Fruit fly (Drosophila melanogaster) whole organism, adult: ENCODE results near the gene Ltn1.

ENCODE experiments used
- CG11617 ChIP-seq: fragments of 200-800 bp; sonication (Bioruptor generic); optimal IDR thresholded peaks from 2 replicates; lab custom pipeline; 2017; ENCODE audit warnings: mild to moderate bottlenecking, missing biosample characterization, missing genetic modification reagents, missing genetic modification characterization
- CG12768 ChIP-seq: fragments of 200-800 bp; sonication (Bioruptor generic); optimal IDR thresholded peaks from 2 replicates; lab custom pipeline; 2017; ENCODE audit warnings: missing biosample characterization, missing genetic modification characterization, mild to moderate bottlenecking, moderate library complexity, missing genetic modification reagents
- CG14711 ChIP-seq: fragments of 200-800 bp; sonication (Bioruptor generic); optimal IDR thresholded peaks from 2 replicates; lab custom pipeline; 2018; ENCODE audit warnings: missing biosample characterization, mild to moderate bottlenecking, missing genetic modification characterization, moderate library complexity
- CG1620 ChIP-seq: fragments of 200-800 bp; sonication (Bioruptor generic); optimal IDR thresholded peaks from 2 replicates; lab custom pipeline; 2016; ENCODE audit warnings: missing biosample characterization, missing genetic modification characterization
- CG33017 ChIP-seq: fragments of 200-800 bp; sonication (Bioruptor generic); optimal IDR thresholded peaks from 2 replicates; lab custom pipeline; 2018; ENCODE audit warnings: missing biosample characterization, mild to moderate bottlenecking, missing genetic modification characterization, moderate library complexity
- CG5204 ChIP-seq: fragments of 200-800 bp; sonication (Bioruptor generic); optimal IDR thresholded peaks from 2 replicates; lab custom pipeline; 2016; ENCODE audit warnings: missing biosample characterization, missing genetic modification characterization
- CG7045 ChIP-seq: fragments of 200-800 bp; sonication (Bioruptor generic); optimal IDR thresholded peaks from 2 replicates; lab custom pipeline; 2017; ENCODE audit warnings: missing biosample characterization, mild to moderate bottlenecking, missing genetic modification characterization
- CG7101 ChIP-seq: fragments of 200-800 bp; sonication (Bioruptor generic); optimal IDR thresholded peaks from 2 replicates; lab custom pipeline; 2018; ENCODE audit warnings: missing biosample characterization, mild to moderate bottlenecking, missing genetic modification characterization, moderate library complexity
- Clk ChIP-seq: fragments of 200-800 bp; sonication (Bioruptor generic); optimal IDR thresholded peaks from 2 replicates; lab custom pipeline; 2017; ENCODE audit warnings: missing biosample characterization, missing genetic modification characterization
- Crg-1 ChIP-seq: fragments of 200-800 bp; sonication (Bioruptor generic); optimal IDR thresholded peaks from 2 replicates; lab custom pipeline; 2016; ENCODE audit warnings: missing biosample characterization, missing genetic modification characterization
- Hr96 ChIP-seq: fragments of 200-800 bp; sonication (Bioruptor generic); optimal IDR thresholded peaks from 2 replicates; lab custom pipeline; 2016; ENCODE audit warnings: missing biosample characterization, missing genetic modification characterization
- Mnt ChIP-seq: fragments of 200-800 bp; sonication (Bioruptor generic); optimal IDR thresholded peaks from 2 replicates; lab custom pipeline; 2016; ENCODE audit warnings: missing biosample characterization, mild to moderate bottlenecking, missing genetic modification characterization
- bab1 ChIP-seq: fragments of 200-800 bp; sonication (Bioruptor generic); optimal IDR thresholded peaks from 3 replicates; lab custom pipeline; 2019; ENCODE audit warnings: missing biosample characterization, mild to moderate bottlenecking, missing genetic modification characterization, moderate library complexity
- cic ChIP-seq: fragments of 200-800 bp; sonication (Bioruptor generic); optimal IDR thresholded peaks from 2 replicates; lab custom pipeline; 2017; ENCODE audit warnings: missing biosample characterization, mild to moderate bottlenecking, missing genetic modification characterization, moderate library complexity
- cnc ChIP-seq, 2 experiments: fragments of >200 bp; optimal IDR thresholded peaks; 2 replicates each; lab custom pipeline; 2017
- kay ChIP-seq: fragments of 200-800 bp; sonication (Bioruptor generic); peaks from one replicate; lab custom pipeline; 2016; ENCODE audit warnings: missing biosample characterization, missing genetic modification characterization, borderline replicate concordance
- ovo ChIP-seq: fragments of 200-800 bp; sonication (Bioruptor generic); optimal IDR thresholded peaks from 2 replicates; lab custom pipeline; 2016; ENCODE audit warnings: missing biosample characterization, missing genetic modification characterization
- pad ChIP-seq: fragments of 200-800 bp; sonication (Bioruptor generic); optimal IDR thresholded peaks from 3 replicates; lab custom pipeline; 2017; ENCODE audit warnings: missing biosample characterization, missing genetic modification characterization, mild to moderate bottlenecking, moderate library complexity, missing genetic modification reagents
- tj ChIP-seq: fragments of 200-800 bp; sonication (Bioruptor generic); optimal IDR thresholded peaks from 3 replicates; lab custom pipeline; 2017; ENCODE audit warnings: missing biosample characterization, mild to moderate bottlenecking, missing genetic modification characterization, moderate library complexity
- toe ChIP-seq: fragments of 200-800 bp; sonication (Bioruptor generic); optimal IDR thresholded peaks from 2 replicates; lab custom pipeline; 2016; ENCODE audit warnings: missing biosample characterization, missing genetic modification characterization

The Ltn1 gene

dm6 chr3L:19504719-19505118, 47.4 kb downstream of the Ltn1 start:
- TF ChIP-seq CG7045 = peak; percentile 76
- TF ChIP-seq pad = no peak
- TF ChIP-seq CG14711 (tag; lab: Kevin White, UChicago) = no peak
- peak; percentile 64 for TF ChIP-seq CG11617 (GFP tag; lab: Kevin White, UChicago)
- peak; percentile 4 for TF ChIP-seq tj (GFP tag; lab: Kevin White, UChicago)
- no peak for TF ChIP-seq Hr96 (GFP tag; lab: Kevin White, UChicago)
- no peak for TF ChIP-seq CG5204
- TF ChIP-seq Mnt (GFP tag; lab: Kevin White, UChicago) = peak; percentile 42
- peak; percentile 39 for TF ChIP-seq CG7101
- TF ChIP-seq CG12768 (GFP tag; lab: Kevin White, UChicago) = peak; percentile 30
- no peak for TF ChIP-seq cnc (optimal IDR thresholded peaks at IDR 0.05; lab: Kevin White, UChicago)
- no peak for TF ChIP-seq ovo (GFP tag; lab: Kevin White, UChicago)
- TF ChIP-seq Clk (GFP tag; lab: Kevin White, UChicago) = peak; percentile 30
- no peak for TF ChIP-seq bab1
- TF ChIP-seq Crg-1 = peak; percentile 63
- no peak for TF ChIP-seq toe (GFP tag; lab: Kevin White, UChicago)
- peak; percentile 11 for TF ChIP-seq cic
- TF ChIP-seq kay (GFP tag; lab: Kevin White, UChicago) = no peak
- TF ChIP-seq CG1620 = no peak
- TF ChIP-seq CG33017 = peak; percentile 2

- TF ChIP-seq CG33017 (no peak), Clk (GFP tag; lab: Kevin White, UChicago) (no peak), bab1 (no peak), CG5204 (no peak), Crg-1 (no peak), tj (GFP tag; lab: Kevin White, UChicago) (no peak), cic (no peak), CG14711 (tag; lab: Kevin White, UChicago) (no peak), Mnt (GFP tag; lab: Kevin White, UChicago) (no peak), CG7101 (no peak), CG1620 (no peak), pad (no peak), kay (GFP tag; lab: Kevin White, UChicago) (no peak), CG11617 (GFP tag; lab: Kevin White, UChicago) (no peak), CG12768 (GFP tag; lab: Kevin White, UChicago) (no peak), CG7045 (no peak)
These were observed 48.3 kb downstream of the Ltn1 start, which contains the start of gene CG9452 for dm6 chr3L:19503770-19504169. TSS of gene CG9452 (minus strand) at chr3L:19503870.

dm6 chr3L:19500698-19501097, 51.4 kb downstream of the Ltn1 start, which contains the start of gene CG9451:
TSS of gene CG9451 (minus strand) at chr3L:19500798.
- TF ChIP-seq CG1620 (no peak), Hr96 (GFP tag; lab: Kevin White, UChicago) (no peak), CG14711 (tag; lab: Kevin White, UChicago) (no peak), CG5204 (no peak), kay (GFP tag; lab: Kevin White, UChicago) (no peak), pad (no peak), Clk (GFP tag; lab: Kevin White, UChicago) (no peak), bab1 (no peak), CG33017 (no peak), Mnt (GFP tag; lab: Kevin White, UChicago) (no peak), Crg-1 (no peak), ovo (GFP tag; lab: Kevin White, UChicago) (no peak), CG11617 (GFP tag; lab: Kevin White, UChicago) (no peak), cic (no peak), toe (GFP tag; lab: Kevin White, UChicago) (no peak)

dm6 chr3L:19499334-19499733, 52.8 kb downstream of the Ltn1 start:
- TF ChIP-seq CG12768 (GFP tag; lab: Kevin White, UChicago) = no peak
- no peak for TF ChIP-seq CG5204
- no peak for TF ChIP-seq CG33017
- no peak for TF ChIP-seq bab1
- no peak for TF ChIP-seq CG11617 (GFP tag; lab: Kevin White, UChicago)
- peak; percentile 66 for TF ChIP-seq CG7045

- TF ChIP-seq cnc (optimal IDR thresholded peaks at IDR 0.05; lab: Kevin White, UChicago) (no peak), CG11617 (GFP tag; lab: Kevin White, UChicago) (no peak), ovo (GFP tag; lab: Kevin White, UChicago) (no peak), kay (GFP tag; lab: Kevin White, UChicago) (no peak), Hr96 (GFP tag; lab: Kevin White, UChicago) (no peak), CG1620 (no peak), cic (no peak), CG33017 (no peak), Mnt (GFP tag; lab: Kevin White, UChicago) (no peak), bab1 (no peak), toe (GFP tag; lab: Kevin White, UChicago) (no peak), Clk (GFP tag; lab: Kevin White, UChicago) (no peak), CG14711 (tag; lab: Kevin White, UChicago) (no peak), pad (no peak), tj (GFP tag; lab: Kevin White, UChicago) (no peak), Crg-1 (no peak), CG12768 (GFP tag; lab: Kevin White, UChicago) (no peak), CG7045 (no peak), CG7101 (no peak)
These were observed 54.5 kb downstream of the Ltn1 start, which contains the start of gene CG9449 for dm6 chr3L:19497623-19498022. TSS of gene CG9449 (minus strand) at chr3L:19497723.

dm6 chr3L:19497135-19497534, 55.0 kb downstream of the Ltn1 start:
- no peak for TF ChIP-seq CG7101
- no peak for TF ChIP-seq CG33017
- TF ChIP-seq cnc (optimal IDR thresholded peaks at IDR 0.05; lab: Kevin White, UChicago) = no peak
- TF ChIP-seq CG12768 (GFP tag; lab: Kevin White, UChicago) = no peak
- no peak for TF ChIP-seq pad
- no peak for TF ChIP-seq Clk (GFP tag; lab: Kevin White, UChicago)
- TF ChIP-seq tj (GFP tag; lab: Kevin White, UChicago) = no peak
- no peak for TF ChIP-seq Mnt (GFP tag; lab: Kevin White, UChicago)
- TF ChIP-seq Hr96 (GFP tag; lab: Kevin White, UChicago) = no peak
- no peak for TF ChIP-seq CG5204
- no peak for TF ChIP-seq kay (GFP tag; lab: Kevin White, UChicago)
- TF ChIP-seq CG11617 (GFP tag; lab: Kevin White, UChicago) = no peak
